Worm (Caenorhabditis elegans) whole organism, dauer: ENCODE data around the gene daf-42.

Experiments
- unc-62 ChIP-seq: sonication (generic microtip); optimal IDR thresholded peaks from 2 replicates; lab custom pipeline; 2017; ENCODE audit warnings: missing biosample characterization, missing genetic modification reagents, missing genetic modification characterization

daf-42 gene

ce11 chrIV:7308974-7309373 lies 37.7 kb downstream of the daf-42 start, which contains the start of gene F42C5.6:
Gene F42C5.6, minus strand, starts transcription at chrIV:7309074.
- TF ChIP-seq unc-62 (GFP tag; lab: Kevin White, UChicago), result no peak

DNA sequence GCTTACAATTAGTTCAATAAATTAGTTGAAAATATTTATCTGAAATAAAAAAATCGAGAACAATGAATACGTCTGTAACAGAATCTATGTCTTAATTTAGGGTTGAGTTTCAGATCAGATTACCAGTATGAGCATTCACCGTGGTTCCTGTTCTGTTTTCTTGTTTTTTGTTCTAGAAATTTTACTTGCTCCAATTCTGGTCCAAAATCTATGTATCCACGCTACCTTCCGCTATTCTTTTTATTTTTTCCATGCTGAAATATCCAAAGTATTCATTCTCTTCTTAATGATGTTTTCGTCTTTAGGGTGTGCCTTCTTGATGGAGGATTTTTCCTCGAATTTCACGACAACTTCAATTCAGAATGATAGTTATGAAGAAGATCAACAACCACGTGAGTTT lies 41.3 kb downstream of the daf-42 start, which contains the start of gene npr-27:
Gene npr-27, plus strand, starts transcription at position 301 of the 400 bp plus-strand sequence.
- TF ChIP-seq unc-62 (GFP tag; lab: Kevin White, UChicago), result no peak

DNA sequence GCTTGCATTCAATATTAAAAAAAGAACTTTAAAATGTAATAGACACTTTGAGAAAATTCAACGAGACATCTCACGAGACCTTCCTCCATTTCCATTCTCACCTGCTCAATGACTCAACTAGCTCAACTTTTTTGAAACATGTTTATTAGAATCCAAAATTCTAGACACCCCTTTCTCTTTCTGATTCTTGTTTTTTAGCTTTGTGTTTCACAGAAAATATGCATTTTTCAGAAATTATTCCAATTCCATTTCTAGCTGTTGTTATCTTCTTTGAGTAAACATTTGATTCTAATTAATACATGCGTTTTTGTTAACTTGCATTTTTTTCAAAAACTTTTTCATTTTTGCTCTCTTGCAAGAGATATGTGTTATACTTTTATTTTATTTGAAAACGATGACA lies 45.2 kb downstream of the daf-42 start:
- no peak for TF ChIP-seq unc-62 (GFP tag; lab: Kevin White, UChicago)

- no peak for TF ChIP-seq unc-62 (GFP tag; lab: Kevin White, UChicago)
These were observed 52.5 kb downstream of the daf-42 start, which contains the start of gene F42C5.5 for ce11 chrIV:7294121-7294520. Gene F42C5.5, minus strand, starts transcription at chrIV:7294221.

- no peak for TF ChIP-seq unc-62 (GFP tag; lab: Kevin White, UChicago)
These were observed 54.7 kb downstream of the daf-42 start, which contains the start of gene F42C5.4 for ce11 chrIV:7291957-7292356. Gene F42C5.4, minus strand, starts transcription at chrIV:7292127.

- no peak for TF ChIP-seq unc-62 (GFP tag; lab: Kevin White, UChicago)
These were observed 55.6 kb downstream of the daf-42 start for ce11 chrIV:7291066-7291465.

DNA sequence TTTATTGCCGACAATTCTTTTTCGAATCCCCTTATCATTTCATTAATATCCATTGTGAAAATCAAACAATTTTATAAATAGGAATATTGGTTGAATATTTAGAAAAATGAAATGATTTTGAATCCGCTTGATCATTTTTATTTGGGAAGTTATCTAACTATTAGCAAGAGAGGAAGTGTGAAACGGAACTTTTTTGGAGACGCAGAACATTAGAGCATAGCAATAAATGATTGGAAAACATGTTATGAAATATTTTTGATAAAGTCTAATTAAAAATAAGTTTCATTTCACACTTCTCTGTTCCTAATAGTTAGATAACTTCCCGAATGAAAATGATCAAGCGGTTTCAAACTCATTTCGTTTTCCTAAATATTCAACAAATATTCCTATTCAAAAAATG lies 59.2 kb downstream of the daf-42 start, which contains the start of gene F42C5.3:
Gene F42C5.3, minus strand, starts transcription at position 101 of the 400 bp plus-strand sequence.
- TF ChIP-seq unc-62 (GFP tag; lab: Kevin White, UChicago), result no peak

- TF ChIP-seq unc-62 (GFP tag; lab: Kevin White, UChicago), result no peak
These were observed 60.8 kb downstream of the daf-42 start, which contains the start of gene C06E4.8 for ce11 chrIV:7285839-7286238. Gene C06E4.8, minus strand, starts transcription at chrIV:7285875.
